Worm (Caenorhabditis elegans): ENCODE data around the gene spe-51.

DNA sequence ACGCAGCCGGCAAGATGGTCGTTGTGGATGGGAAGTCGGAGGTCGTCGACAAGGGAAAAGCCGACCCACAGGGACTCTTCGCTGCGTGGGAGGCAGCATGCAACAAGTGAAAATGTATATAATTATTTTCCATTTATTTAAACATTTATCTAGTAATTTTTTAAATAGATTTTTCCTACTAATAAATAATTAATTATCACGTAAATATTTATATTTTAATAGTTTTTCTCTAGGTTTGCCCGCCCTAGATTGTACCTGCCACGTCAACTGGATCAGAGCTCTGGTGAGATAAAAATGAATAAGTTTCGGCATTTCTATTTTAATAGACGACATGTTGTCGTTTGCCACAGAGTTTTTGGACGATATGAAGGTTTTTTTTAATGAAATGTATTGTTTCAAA is 39.6 kb upstream of the spe-51 start, which contains the start of gene psr-1:
- TF ChIP-seq lin-13 (tag; optimal IDR thresholded peaks at IDR 0.05) (no peak), ces-1 (GFP tag; optimal IDR thresholded peaks at IDR 0.05) (no peak), nhr-237 (tag; optimal IDR thresholded peaks at IDR 0.05) (no peak), nhr-28 (tag; optimal IDR thresholded peaks at IDR 0.05) (no peak), unc-62 (GFP tag; optimal IDR thresholded peaks at IDR 0.05) (no peak), lsy-2 (tag; optimal IDR thresholded peaks at IDR 0.05) (no peak), nhr-12 (tag; optimal IDR thresholded peaks at IDR 0.05) (no peak), drap-1 (GFP tag; optimal IDR thresholded peaks at IDR 0.05) (no peak), blmp-1 (tag; optimal IDR thresholded peaks at IDR 0.05) (no peak), sptf-1 (tag; optimal IDR thresholded peaks at IDR 0.05) (no peak), mep-1 (tag; optimal IDR thresholded peaks at IDR 0.05) (no peak), elt-3 (tag; optimal IDR thresholded peaks at IDR 0.05) (no peak), ceh-83 (GFP tag; optimal IDR thresholded peaks at IDR 0.05) (no peak)
